Worm (Caenorhabditis elegans) whole organism, young adult: Measurements from ENCODE around the gene vps-53.

Source experiments
- B0019.2 ChIP-seq: fragments of 200-800 bp; sonication (Bioruptor generic); conservative IDR thresholded peaks from 2 replicates; pipeline ENCODE4 v1.3.6; 2022; ENCODE audit warnings: missing genetic modification reagents, missing genetic modification characterization, missing compliant biosample characterization
- B0336.3 ChIP-seq: fragments of 200-800 bp; sonication (Bioruptor generic); IDR thresholded peaks from 2 replicates; pipeline ENCODE4 v1.3.6; 2022; ENCODE audit warnings: missing genetic modification characterization, missing compliant biosample characterization
- C17E4.6 ChIP-seq: fragments of 200-800 bp; sonication (Bioruptor generic); IDR thresholded peaks from 2 replicates; pipeline ENCODE4 v1.3.6; 2022; ENCODE audit warnings: missing genetic modification reagents, missing genetic modification characterization, missing compliant biosample characterization
- D2030.7 ChIP-seq: fragments of 200-800 bp; sonication (Bioruptor generic); IDR thresholded peaks from 2 replicates; pipeline ENCODE4 v1.3.6; 2022; ENCODE audit warnings: missing genetic modification reagents, missing genetic modification characterization, missing compliant biosample characterization
- F23B12.7 ChIP-seq: sonication (generic microtip); optimal IDR thresholded peaks from 2 replicates; lab custom pipeline; 2017; ENCODE audit warnings: missing genetic modification characterization, mild to moderate bottlenecking, missing compliant biosample characterization, antibody characterized with exemption, moderate library complexity; ENCODE audit not compliant: insufficient read depth
- F49E8.2 ChIP-seq: sonication (generic microtip); optimal IDR thresholded peaks from 3 replicates; lab custom pipeline; 2017; ENCODE audit warnings: missing genetic modification characterization, mild to moderate bottlenecking, missing compliant biosample characterization, antibody characterized with exemption, moderate library complexity; ENCODE audit not compliant: insufficient read depth
- F57A8.1 ChIP-seq: fragments of 200-800 bp; sonication (Bioruptor generic); optimal IDR thresholded peaks from 2 replicates; lab custom pipeline; 2018; ENCODE audit warnings: mild to moderate bottlenecking, missing genetic modification characterization, moderate library complexity, missing compliant biosample characterization
- Y53F4B.3 ChIP-seq: fragments of 200-800 bp; sonication (Bioruptor generic); IDR thresholded peaks from 2 replicates; pipeline ENCODE4 v1.3.6; 2022; ENCODE audit warnings: missing genetic modification reagents, missing genetic modification characterization, missing compliant biosample characterization
- Y53G8AR.9 ChIP-seq: fragments of 200-800 bp; sonication (Bioruptor generic); conservative IDR thresholded peaks from 2 replicates; pipeline ENCODE4 v1.3.6; 2022; ENCODE audit warnings: missing genetic modification reagents, missing genetic modification characterization, missing compliant biosample characterization
- Y56A3A.18 ChIP-seq: fragments of 200-800 bp; sonication (Bioruptor generic); IDR thresholded peaks from 2 replicates; pipeline ENCODE4 v1.3.6; 2022; ENCODE audit warnings: missing genetic modification reagents, missing genetic modification characterization, missing compliant biosample characterization
- aptf-2 ChIP-seq: fragments of 200-800 bp; sonication (Bioruptor generic); conservative IDR thresholded peaks from 2 replicates; pipeline ENCODE4 v1.3.6; 2022; ENCODE audit warnings: missing genetic modification reagents, missing genetic modification characterization, missing compliant biosample characterization
- aptf-3 ChIP-seq: fragments of 200-800 bp; sonication (Bioruptor generic); IDR thresholded peaks from 2 replicates; pipeline ENCODE4 v1.3.6; 2022; ENCODE audit warnings: missing genetic modification characterization, missing compliant biosample characterization
- attf-5 ChIP-seq: fragments of 200-800 bp; sonication (Bioruptor generic); optimal IDR thresholded peaks from 2 replicates; lab custom pipeline; 2018; ENCODE audit warnings: mild to moderate bottlenecking, missing genetic modification characterization, missing compliant biosample characterization
- bed-2 ChIP-seq: fragments of 200-800 bp; sonication (Bioruptor generic); IDR thresholded peaks from 2 replicates; pipeline ENCODE4 v1.3.6; 2022; ENCODE audit warnings: missing genetic modification reagents, missing genetic modification characterization, missing compliant biosample characterization
- ccch-3 ChIP-seq: fragments of 200-800 bp; sonication (Bioruptor generic); optimal IDR thresholded peaks from 2 replicates; lab custom pipeline; 2018; ENCODE audit warnings: mild to moderate bottlenecking, missing genetic modification characterization, missing compliant biosample characterization
- cebp-1 ChIP-seq, 2 experiments: fragments of 200-800 bp in 1 of 2; sonication (Bioruptor generic) in 1 of 2; sonication (generic microtip) in 1 of 2; IDR thresholded peaks in 1 of 2; optimal IDR thresholded peaks in 1 of 2; 2 replicates each; pipeline versions ENCODE4 v1.3.6 to Lab custom; 2017 to 2022; ENCODE audit warnings: missing compliant biosample characterization in 2 of 2, missing genetic modification characterization in 2 of 2, mild to moderate bottlenecking in 1 of 2, missing genetic modification reagents in 1 of 2, moderate library complexity in 1 of 2
- cebp-2 ChIP-seq: fragments of 200-800 bp; sonication (Bioruptor generic); IDR thresholded peaks from 2 replicates; pipeline ENCODE4 v1.3.6; 2022; ENCODE audit warnings: missing genetic modification characterization, missing compliant biosample characterization
- ceh-27 ChIP-seq: fragments of 200-800 bp; sonication (Bioruptor generic); optimal IDR thresholded peaks from 2 replicates; lab custom pipeline; 2018; ENCODE audit warnings: mild to moderate bottlenecking, missing genetic modification characterization, moderate library complexity, missing compliant biosample characterization
- ceh-58 ChIP-seq: fragments of 200-800 bp; sonication (Bioruptor generic); IDR thresholded peaks from 2 replicates; pipeline ENCODE4 v1.3.6; 2022; ENCODE audit warnings: missing genetic modification characterization, missing compliant biosample characterization
- chd-7 ChIP-seq: sonication (generic microtip); optimal IDR thresholded peaks from 2 replicates; lab custom pipeline; 2016; ENCODE audit warnings: mild to moderate bottlenecking, missing genetic modification characterization, moderate library complexity, missing compliant biosample characterization
- dox-1 ChIP-seq: fragments of 200-800 bp; sonication (Bioruptor generic); IDR thresholded peaks from 2 replicates; pipeline ENCODE4 v1.3.6; 2022; ENCODE audit warnings: missing genetic modification reagents, missing genetic modification characterization, missing compliant biosample characterization
- egrh-3 ChIP-seq: fragments of 200-800 bp; sonication (Bioruptor generic); IDR thresholded peaks from 2 replicates; pipeline ENCODE4 v1.3.6; 2022; ENCODE audit warnings: missing genetic modification reagents, missing genetic modification characterization, missing compliant biosample characterization
- ekl-4 ChIP-seq: fragments of 200-800 bp; sonication (Bioruptor generic); IDR thresholded peaks from 2 replicates; pipeline ENCODE4 v1.3.6; 2022; ENCODE audit warnings: missing genetic modification reagents, missing genetic modification characterization, missing compliant biosample characterization
- ets-4 ChIP-seq: fragments of 200-800 bp; sonication (Bioruptor generic); optimal IDR thresholded peaks from 2 replicates; lab custom pipeline; 2018; ENCODE audit warnings: mild to moderate bottlenecking, missing genetic modification characterization, missing compliant biosample characterization
- hmg-20 ChIP-seq: fragments of 200-800 bp; sonication (Bioruptor generic); IDR thresholded peaks from 2 replicates; pipeline ENCODE4 v1.3.6; 2022; ENCODE audit warnings: missing genetic modification reagents, missing genetic modification characterization, missing compliant biosample characterization
- lag-1 ChIP-seq: fragments of 200-800 bp; sonication (Bioruptor generic); IDR thresholded peaks from 2 replicates; pipeline ENCODE4 v1.3.6; 2022; ENCODE audit warnings: missing genetic modification reagents, missing genetic modification characterization, missing compliant biosample characterization
- let-526 ChIP-seq: fragments of 200-800 bp; sonication (Bioruptor generic); IDR thresholded peaks from 2 replicates; pipeline ENCODE4 v1.3.6; 2022; ENCODE audit warnings: missing genetic modification reagents, missing genetic modification characterization, missing compliant biosample characterization
- let-607 ChIP-seq, 2 experiments: fragments of 200-800 bp in 1 of 2; sonication (Bioruptor generic) in 1 of 2; sonication (generic microtip) in 1 of 2; optimal IDR thresholded peaks; 2 replicates each; lab custom pipeline; 2016 to 2018; ENCODE audit warnings: mild to moderate bottlenecking in 2 of 2, missing compliant biosample characterization in 2 of 2, missing genetic modification characterization in 2 of 2, moderate library complexity in 2 of 2, missing genotype in 1 of 2
- madf-10 ChIP-seq: sonication (generic microtip); optimal IDR thresholded peaks from 2 replicates; lab custom pipeline; 2016; ENCODE audit warnings: mild to moderate bottlenecking, missing genetic modification characterization, missing compliant biosample characterization
- mel-28 ChIP-seq: sonication (generic microtip); optimal IDR thresholded peaks from 2 replicates; lab custom pipeline; 2016; ENCODE audit warnings: borderline replicate concordance, mild to moderate bottlenecking, missing genetic modification characterization, missing compliant biosample characterization
- mes-4 ChIP-seq: sonication (generic microtip); optimal IDR thresholded peaks from 2 replicates; lab custom pipeline; 2016; ENCODE audit warnings: missing genotype, missing genetic modification characterization, missing compliant biosample characterization
- nfya-2 ChIP-seq: fragments of 200-800 bp; sonication (Bioruptor generic); IDR thresholded peaks from 2 replicates; pipeline ENCODE4 v1.3.6; 2022; ENCODE audit warnings: missing genetic modification reagents, missing genetic modification characterization, missing compliant biosample characterization
- nfyb-1 ChIP-seq: fragments of 200-800 bp; sonication (Bioruptor generic); IDR thresholded peaks from 2 replicates; pipeline ENCODE4 v1.3.6; 2022; ENCODE audit warnings: missing genetic modification reagents, missing genetic modification characterization, missing compliant biosample characterization
- nhr-90 ChIP-seq: sonication (generic microtip); optimal IDR thresholded peaks from 2 replicates; lab custom pipeline; 2016; ENCODE audit warnings: missing genotype, mild to moderate bottlenecking, missing genetic modification characterization, missing compliant biosample characterization
- pha-4 ChIP-seq: fragments of 150-350 bp; sonication (generic microtip); optimal IDR thresholded peaks from 2 replicates; lab custom pipeline; 2014; ENCODE audit warnings: missing biosample characterization, missing genetic modification reagents, missing genetic modification characterization
- rpc-1 ChIP-seq, 2 experiments: fragments of 150-350 bp in 1 of 2; sonication (generic microtip) in 1 of 2; optimal IDR thresholded peaks; 2 replicates each; lab custom pipeline; 2014 to 2018; ENCODE audit warnings: missing biosample characterization in 1 of 2, missing genetic modification characterization in 1 of 2, missing genetic modification reagents in 1 of 2, missing genotype in 1 of 2
- sea-2 ChIP-seq: fragments of 200-800 bp; sonication (Bioruptor generic); IDR thresholded peaks from 2 replicates; pipeline ENCODE4 v1.3.6; 2022; ENCODE audit warnings: missing genetic modification characterization, missing compliant biosample characterization
- snpc-1.3 ChIP-seq: sonication (generic microtip); optimal IDR thresholded peaks from 2 replicates; lab custom pipeline; 2017; ENCODE audit warnings: missing genetic modification characterization, mild to moderate bottlenecking, missing compliant biosample characterization, antibody characterized with exemption, moderate library complexity, missing genotype, missing genetic modification reagents; ENCODE audit not compliant: insufficient read depth
- somi-1 ChIP-seq: fragments of 200-800 bp; sonication (Bioruptor generic); optimal IDR thresholded peaks from 2 replicates; lab custom pipeline; 2018; ENCODE audit warnings: mild to moderate bottlenecking, missing genetic modification characterization, missing compliant biosample characterization
- sptf-2 ChIP-seq: fragments of 200-800 bp; sonication (Bioruptor generic); optimal IDR thresholded peaks from 2 replicates; lab custom pipeline; 2018; ENCODE audit warnings: mild to moderate bottlenecking, missing genetic modification characterization, missing compliant biosample characterization
- tbp1 ChIP-seq: fragments of 200-800 bp; sonication (Bioruptor generic); optimal IDR thresholded peaks from 2 replicates; lab custom pipeline; 2018; ENCODE audit warnings: mild to moderate bottlenecking, missing genetic modification characterization, missing compliant biosample characterization
- zfh-2 ChIP-seq: fragments of 200-800 bp; sonication (Bioruptor generic); conservative IDR thresholded peaks from 2 replicates; pipeline ENCODE4 v1.3.6; 2022; ENCODE audit warnings: missing genetic modification reagents, missing genetic modification characterization, missing compliant biosample characterization
- zim-3 ChIP-seq: sonication (generic microtip); optimal IDR thresholded peaks from 2 replicates; lab custom pipeline; 2017; ENCODE audit warnings: mild to moderate bottlenecking, missing genetic modification characterization, moderate library complexity, missing compliant biosample characterization
- ztf-18 ChIP-seq: sonication (generic microtip); optimal IDR thresholded peaks from 2 replicates; lab custom pipeline; 2016; ENCODE audit warnings: missing genotype, mild to moderate bottlenecking, missing genetic modification characterization, missing compliant biosample characterization
- ztf-25 ChIP-seq: fragments of 200-800 bp; sonication (Bioruptor generic); IDR thresholded peaks from 2 replicates; pipeline ENCODE4 v1.3.6; 2022; ENCODE audit warnings: missing genetic modification reagents, missing genetic modification characterization, missing compliant biosample characterization
- ztf-28 ChIP-seq: fragments of 200-800 bp; sonication (Bioruptor generic); IDR thresholded peaks from 2 replicates; pipeline ENCODE4 v1.3.6; 2022; ENCODE audit warnings: missing genetic modification reagents, missing genetic modification characterization, missing compliant biosample characterization
- ztf-3 ChIP-seq: fragments of 200-800 bp; sonication (Bioruptor generic); optimal IDR thresholded peaks from 2 replicates; lab custom pipeline; 2018; ENCODE audit warnings: mild to moderate bottlenecking, missing genetic modification characterization, missing compliant biosample characterization

The vps-53 gene

DNA sequence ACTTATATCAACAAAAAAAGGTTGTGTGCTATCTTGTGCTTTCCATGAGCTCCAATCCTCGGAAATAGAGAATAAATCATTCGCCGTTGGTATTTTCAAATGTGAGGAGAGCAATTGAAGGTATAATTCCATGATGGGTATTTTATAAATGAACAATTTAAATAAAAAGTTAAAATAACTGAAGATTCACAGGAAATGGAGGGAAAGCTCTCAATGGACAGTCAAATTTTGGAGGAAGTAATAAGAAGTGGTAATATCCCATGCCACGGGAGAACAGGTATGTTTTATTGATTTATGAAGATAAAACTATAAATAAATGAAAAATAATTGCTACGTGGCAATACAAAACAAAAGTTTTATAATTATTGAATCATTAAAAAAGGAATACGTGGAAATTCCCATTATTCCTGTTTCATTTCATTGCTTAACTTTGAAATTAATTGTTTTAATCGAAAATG, 25.8 kb upstream of the vps-53 start (continued):
- TF ChIP-seq tbp1 (GFP tag; lab: Kevin White, UChicago): peak; percentile 4
- TF ChIP-seq snpc-1.3 (tag; lab: Kevin White, UChicago): no peak
- TF ChIP-seq Y53F4B.3 (GFP tag; lab: Robert Waterston, UW): no peak
- no peak for TF ChIP-seq lag-1 (GFP tag; lab: Robert Waterston, UW)
- TF ChIP-seq F23B12.7: no peak
- no peak for TF ChIP-seq C17E4.6
- no peak for TF ChIP-seq ztf-18 (tag; lab: Kevin White, UChicago)
- TF ChIP-seq ztf-25: no peak
- no peak for TF ChIP-seq ztf-28 (GFP tag; lab: Robert Waterston, UW)
- no peak for TF ChIP-seq mel-28
- TF ChIP-seq sptf-2: no peak
- TF ChIP-seq Y56A3A.18: peak; percentile 54; the same call in 1 of the 2 replicates
- TF ChIP-seq let-607 (tag; optimal IDR thresholded peaks at IDR 0.05; lab: Kevin White, UChicago): peak; percentile 21 to 35
- TF ChIP-seq B0336.3 (GFP tag; lab: Robert Waterston, UW): peak; percentile 50; the same call in 1 of the 2 replicates
- TF ChIP-seq ets-4 (GFP tag; lab: Kevin White, UChicago): no peak
- TF ChIP-seq Y53G8AR.9 (GFP tag; lab: Robert Waterston, UW): 0 out of 2 replicates have a peak, but pooled peaks have one; percentile 54
- no peak for TF ChIP-seq chd-7 (tag; lab: Kevin White, UChicago)
- TF ChIP-seq rpc-1 (optimal IDR thresholded peaks at IDR 0.05; lab: Kevin White, UChicago): no peak
- no peak for TF ChIP-seq rpc-1 (tag; optimal IDR thresholded peaks at IDR 0.05; lab: Kevin White, UChicago)
- peak; percentile 57 for TF ChIP-seq ztf-3 (GFP tag; lab: Kevin White, UChicago)
- TF ChIP-seq aptf-3: no peak
- TF ChIP-seq bed-2 (GFP tag; lab: Robert Waterston, UW): no peak
- no peak for TF ChIP-seq F57A8.1 (GFP tag; lab: Kevin White, UChicago)
- TF ChIP-seq let-526 (GFP tag; lab: Robert Waterston, UW): no peak
- no peak for TF ChIP-seq nhr-90 (tag; lab: Kevin White, UChicago)
- TF ChIP-seq somi-1 (GFP tag; lab: Kevin White, UChicago): no peak
- TF ChIP-seq zim-3 (tag; lab: Kevin White, UChicago): no peak
- no peak for TF ChIP-seq dox-1 (GFP tag; lab: Robert Waterston, UW)
- no peak for TF ChIP-seq cebp-1 (GFP tag; IDR thresholded peaks at IDR 0.05; lab: Robert Waterston, UW)
- TF ChIP-seq cebp-1 (tag; optimal IDR thresholded peaks at IDR 0.05; lab: Kevin White, UChicago): peak; percentile 29
- TF ChIP-seq cebp-2 (GFP tag; lab: Robert Waterston, UW): 0 out of 2 replicates have a peak, but pooled peaks have one; percentile 36
- no peak for TF ChIP-seq mes-4 (tag; lab: Kevin White, UChicago)
- TF ChIP-seq D2030.7 (GFP tag; lab: Robert Waterston, UW): no peak
- no peak for TF ChIP-seq zfh-2 (GFP tag; lab: Robert Waterston, UW)
- no peak for TF ChIP-seq nfya-2
- TF ChIP-seq aptf-2: no peak
- TF ChIP-seq ccch-3: no peak
- no peak for TF ChIP-seq madf-10 (tag; lab: Kevin White, UChicago)
- peak; percentile 17; the same call in 1 of the 2 replicates for TF ChIP-seq ekl-4
- TF ChIP-seq egrh-3 (GFP tag; lab: Robert Waterston, UW): no peak
- 0 out of 2 replicates have a peak, but pooled peaks have one; percentile 60 for TF ChIP-seq ceh-58 (GFP tag; lab: Robert Waterston, UW)
- no peak for TF ChIP-seq pha-4 (tag; lab: Kevin White, UChicago)
- TF ChIP-seq B0019.2 (GFP tag; lab: Robert Waterston, UW): no peak
- TF ChIP-seq sea-2 (GFP tag; lab: Robert Waterston, UW): no peak
- TF ChIP-seq hmg-20 (GFP tag; lab: Robert Waterston, UW): no peak
- no peak for TF ChIP-seq ceh-27 (GFP tag; lab: Kevin White, UChicago)
- peak; percentile 24 for TF ChIP-seq F49E8.2 (tag; lab: Kevin White, UChicago)
- TF ChIP-seq attf-5 (GFP tag; lab: Kevin White, UChicago): peak; percentile 21
- no peak for TF ChIP-seq nfyb-1 (GFP tag; lab: Robert Waterston, UW)
